Worm (Caenorhabditis elegans) whole organism, L3 larva: ENCODE data around the gene F46B6.2.

Source experiments
- lin-39 ChIP-seq: fragments of 150-350 bp; optimal IDR thresholded peaks from 2 replicates; lab custom pipeline; 2018; ENCODE audit warnings: missing biosample characterization, missing genetic modification reagents, missing genetic modification characterization
- sea-2 ChIP-seq: fragments of 150-350 bp; sonication (generic microtip); optimal IDR thresholded peaks from 4 replicates; lab custom pipeline; 2014; ENCODE audit warnings: missing biosample characterization, missing genetic modification reagents, missing genetic modification characterization
- tbx-2 ChIP-seq: sonication (generic microtip); optimal IDR thresholded peaks from 2 replicates; lab custom pipeline; 2016; ENCODE audit warnings: mild to moderate bottlenecking, missing genetic modification characterization, missing compliant biosample characterization
- ztf-4 ChIP-seq: fragments of 150-350 bp; optimal IDR thresholded peaks from 2 replicates; lab custom pipeline; 2014; ENCODE audit warnings: missing biosample characterization, missing genetic modification characterization

ce11 chrV:9739402-9739801, 32.7 kb upstream of the F46B6.2 start, which contains the start of gene marc-1:
- TF ChIP-seq tbx-2: no peak
- no peak for TF ChIP-seq ztf-4
- no peak for TF ChIP-seq lin-39 (tag; lab: Kevin White, UChicago)
- TF ChIP-seq sea-2 (GFP tag; lab: Kevin White, UChicago): no peak
